Fruit fly (Drosophila melanogaster) whole organism, embryonic: ENCODE data around the gene CG13690.

Source experiments
- Awh ChIP-seq: fragments of 200-800 bp; sonication (Bioruptor generic); IDR thresholded peaks from 2 replicates; pipeline ENCODE4, ENCODE4 v1.3.6; 2022; ENCODE audit warnings: missing biosample characterization, missing genetic modification characterization
- BEAF-32 ChIP-seq: fragments of 200-800 bp; sonication (Bioruptor generic); optimal IDR thresholded peaks from 3 replicates; lab custom pipeline; 2017; ENCODE audit warnings: missing biosample characterization, missing genetic modification characterization, mild to moderate bottlenecking, moderate library complexity, missing genetic modification reagents
- CG10147 ChIP-seq: fragments of 200-800 bp; sonication (Bioruptor generic); optimal IDR thresholded peaks from 2 replicates; lab custom pipeline; 2019; ENCODE audit warnings: missing biosample characterization, mild to moderate bottlenecking, missing genetic modification characterization, moderate library complexity
- CG10209 ChIP-seq: fragments of 200-800 bp; sonication (Bioruptor generic); optimal IDR thresholded peaks from 3 replicates; lab custom pipeline; 2017; ENCODE audit warnings: missing biosample characterization, mild to moderate bottlenecking, missing genetic modification characterization, missing genetic modification reagents
- CG1233 ChIP-seq: fragments of 200-800 bp; sonication (Bioruptor generic); optimal IDR thresholded peaks from 4 replicates; lab custom pipeline; 2018; ENCODE audit warnings: missing biosample characterization, mild to moderate bottlenecking, missing genetic modification characterization
- CG12659 ChIP-seq: fragments of 200-800 bp; sonication (Bioruptor generic); optimal IDR thresholded peaks from 3 replicates; lab custom pipeline; 2017; ENCODE audit warnings: mild to moderate bottlenecking, missing biosample characterization, missing genetic modification reagents, missing genetic modification characterization
- CG13894 ChIP-seq: fragments of 200-800 bp; sonication (Bioruptor generic); optimal IDR thresholded peaks from 3 replicates; lab custom pipeline; 2018; ENCODE audit warnings: missing biosample characterization, mild to moderate bottlenecking, missing genetic modification characterization, moderate library complexity
- CG15073 ChIP-seq: fragments of 200-800 bp; sonication (Bioruptor generic); optimal IDR thresholded peaks from 2 replicates; lab custom pipeline; 2016; ENCODE audit warnings: missing biosample characterization, missing genetic modification characterization
- CG16813 ChIP-seq: fragments of 200-800 bp; sonication (Bioruptor generic); IDR thresholded peaks from 3 replicates; pipeline ENCODE4 v1.3.6; 2022; ENCODE audit warnings: missing biosample characterization, missing genetic modification characterization; ENCODE audit not compliant: partially characterized antibody
- CG17802 ChIP-seq: fragments of 200-800 bp; sonication (Bioruptor generic); optimal IDR thresholded peaks from 2 replicates; lab custom pipeline; 2018; ENCODE audit warnings: missing biosample characterization, mild to moderate bottlenecking, missing genetic modification characterization, moderate library complexity
- CG18619 ChIP-seq: fragments of 200-800 bp; sonication (Bioruptor generic); optimal IDR thresholded peaks from 3 replicates; lab custom pipeline; 2017; ENCODE audit warnings: missing biosample characterization, mild to moderate bottlenecking, missing genetic modification characterization
- CG2712 ChIP-seq: fragments of 200-800 bp; optimal IDR thresholded peaks from 3 replicates; lab custom pipeline; 2019; ENCODE audit warnings: missing biosample characterization, mild to moderate bottlenecking, missing genetic modification characterization, moderate library complexity
- CG3065 ChIP-seq: fragments of 200-800 bp; sonication (Bioruptor generic); optimal IDR thresholded peaks from 2 replicates; lab custom pipeline; 2016; ENCODE audit warnings: missing biosample characterization, missing genetic modification characterization
- CG4854 ChIP-seq: fragments of 200-800 bp; sonication (Bioruptor generic); optimal IDR thresholded peaks from 2 replicates; lab custom pipeline; 2016; ENCODE audit warnings: missing biosample characterization, missing genetic modification characterization, inconsistent platforms
- CG6175 ChIP-seq: fragments of 200-800 bp; sonication (Bioruptor generic); IDR thresholded peaks from 3 replicates; pipeline ENCODE4 v1.3.6; 2022; ENCODE audit warnings: missing biosample characterization, missing genetic modification characterization
- CG6791 ChIP-seq: fragments of 200-800 bp; sonication (Bioruptor generic); IDR thresholded peaks from 3 replicates; pipeline ENCODE4 v1.3.6; 2022; ENCODE audit warnings: missing biosample characterization, missing genetic modification characterization; ENCODE audit not compliant: partially characterized antibody
- CG6813 ChIP-seq: fragments of 200-800 bp; sonication (Bioruptor generic); optimal IDR thresholded peaks from 2 replicates; lab custom pipeline; 2017; ENCODE audit warnings: missing biosample characterization, missing genetic modification characterization, mild to moderate bottlenecking, moderate library complexity, missing genetic modification reagents
- CG7987 ChIP-seq: fragments of 200-800 bp; sonication (Bioruptor generic); optimal IDR thresholded peaks from 2 replicates; lab custom pipeline; 2018; ENCODE audit warnings: missing biosample characterization, mild to moderate bottlenecking, missing genetic modification characterization, moderate library complexity
- CG8089 ChIP-seq: fragments of 200-800 bp; sonication (Bioruptor generic); optimal IDR thresholded peaks from 3 replicates; lab custom pipeline; 2016; ENCODE audit warnings: missing biosample characterization, missing genetic modification characterization
- CG8388 ChIP-seq: fragments of 200-800 bp; sonication (Bioruptor generic); optimal IDR thresholded peaks from 2 replicates; lab custom pipeline; 2019; ENCODE audit warnings: missing biosample characterization, mild to moderate bottlenecking, missing genetic modification characterization, moderate library complexity
- Deaf1 ChIP-seq: fragments of 200-800 bp; optimal IDR thresholded peaks from 3 replicates; lab custom pipeline; 2019; ENCODE audit warnings: missing biosample characterization, mild to moderate bottlenecking, missing genetic modification characterization, moderate library complexity
- Dip2 ChIP-seq: fragments of 200-800 bp; sonication (Bioruptor generic); IDR thresholded peaks from 2 replicates; pipeline ENCODE4 v1.3.6; 2022; ENCODE audit warnings: missing biosample characterization, missing genetic modification characterization
- Ets65A ChIP-seq: fragments of 200-800 bp; sonication (Bioruptor generic); peaks from one replicate; lab custom pipeline; 2016; ENCODE audit warnings: missing biosample characterization, missing genetic modification characterization
- Jarid2 ChIP-seq: fragments of 200-800 bp; sonication (Bioruptor generic); optimal IDR thresholded peaks from 3 replicates; lab custom pipeline; 2017; ENCODE audit warnings: mild to moderate bottlenecking, missing biosample characterization, missing genetic modification reagents, missing genetic modification characterization
- Myb ChIP-seq: fragments of 200-800 bp; sonication (Bioruptor generic); optimal IDR thresholded peaks from 2 replicates; lab custom pipeline; 2016; ENCODE audit warnings: missing biosample characterization, missing genetic modification characterization
- Neu2 ChIP-seq: fragments of 200-800 bp; sonication (Bioruptor generic); optimal IDR thresholded peaks from 3 replicates; lab custom pipeline; 2016; ENCODE audit warnings: missing biosample characterization, missing genetic modification characterization, borderline replicate concordance
- Sin3A ChIP-seq: fragments of >200 bp; optimal IDR thresholded peaks from 2 replicates; lab custom pipeline; 2018
- Sox100B ChIP-seq: fragments of 200-800 bp; sonication (Bioruptor generic); optimal IDR thresholded peaks from 3 replicates; lab custom pipeline; 2018; ENCODE audit warnings: missing biosample characterization, mild to moderate bottlenecking, missing genetic modification characterization
- Stat92E ChIP-seq, 3 experiments: fragments of >200 bp in 2 of 3; fragments of 200-800 bp in 1 of 3; sonication (Bioruptor generic) in 1 of 3; optimal IDR thresholded peaks; 2 replicates each; lab custom pipeline; 2017 to 2019; ENCODE audit warnings: missing biosample characterization in 3 of 3, missing genetic modification characterization in 3 of 3, mild to moderate bottlenecking in 1 of 3, moderate library complexity in 1 of 3
- ara ChIP-seq: fragments of 200-800 bp; sonication (Bioruptor generic); IDR thresholded peaks from 2 replicates; pipeline ENCODE4 v1.3.6; 2022; ENCODE audit warnings: missing biosample characterization, missing genetic modification characterization
- cwo ChIP-seq: fragments of 200-800 bp; sonication (Bioruptor generic); optimal IDR thresholded peaks from 3 replicates; lab custom pipeline; 2017; ENCODE audit warnings: missing biosample characterization, missing genetic modification characterization, mild to moderate bottlenecking, moderate library complexity, missing genetic modification reagents
- dmrt11E ChIP-seq: fragments of 200-800 bp; sonication (Bioruptor generic); optimal IDR thresholded peaks from 3 replicates; lab custom pipeline; 2018; ENCODE audit warnings: missing biosample characterization, mild to moderate bottlenecking, missing genetic modification characterization, moderate library complexity
- exex ChIP-seq: fragments of 200-800 bp; sonication (Bioruptor generic); optimal IDR thresholded peaks from 4 replicates; lab custom pipeline; 2018; ENCODE audit warnings: missing biosample characterization, mild to moderate bottlenecking, missing genetic modification characterization, moderate library complexity
- fd102C ChIP-seq: fragments of 200-800 bp; sonication (Bioruptor generic); optimal IDR thresholded peaks from 2 replicates; lab custom pipeline; 2018; ENCODE audit warnings: missing biosample characterization, mild to moderate bottlenecking, missing genetic modification characterization, moderate library complexity
- fd3F ChIP-seq: fragments of 200-800 bp; sonication (Bioruptor generic); optimal IDR thresholded peaks from 2 replicates; lab custom pipeline; 2018; ENCODE audit warnings: missing biosample characterization, mild to moderate bottlenecking, missing genetic modification characterization, moderate library complexity
- ftz-f1 ChIP-seq: fragments of 200-800 bp; sonication (Bioruptor generic); optimal IDR thresholded peaks from 2 replicates; lab custom pipeline; 2016; ENCODE audit warnings: missing biosample characterization, missing genetic modification characterization
- grn ChIP-seq: fragments of 200-800 bp; sonication (Bioruptor generic); optimal IDR thresholded peaks from 3 replicates; lab custom pipeline; 2017; ENCODE audit warnings: missing biosample characterization, missing genetic modification characterization
- gt ChIP-seq: fragments of 200-800 bp; sonication (Bioruptor generic); IDR thresholded peaks from 2 replicates; pipeline ENCODE4 v1.3.6; 2022; ENCODE audit warnings: missing biosample characterization, missing genetic modification characterization
- h ChIP-seq: fragments of >200 bp; optimal IDR thresholded peaks from 2 replicates; lab custom pipeline; 2017
- ind ChIP-seq: fragments of 200-800 bp; sonication (Bioruptor generic); optimal IDR thresholded peaks from 3 replicates; lab custom pipeline; 2016; ENCODE audit warnings: missing biosample characterization, missing genetic modification characterization
- mirr ChIP-seq: fragments of 200-800 bp; sonication (Bioruptor generic); optimal IDR thresholded peaks from 3 replicates; lab custom pipeline; 2018; ENCODE audit warnings: missing biosample characterization, mild to moderate bottlenecking, missing genetic modification characterization
- p53 ChIP-seq: fragments of 200-800 bp; sonication (Bioruptor generic); optimal IDR thresholded peaks from 2 replicates; lab custom pipeline; 2016; ENCODE audit warnings: missing biosample characterization, missing genetic modification characterization
- slp2 ChIP-seq: fragments of 200-800 bp; sonication (Bioruptor generic); optimal IDR thresholded peaks from 2 replicates; lab custom pipeline; 2016; ENCODE audit warnings: missing biosample characterization, missing genetic modification characterization
- sqz ChIP-seq: fragments of 200-800 bp; sonication (Bioruptor generic); optimal IDR thresholded peaks from 3 replicates; lab custom pipeline; 2018; ENCODE audit warnings: missing biosample characterization, mild to moderate bottlenecking, missing genetic modification characterization
- sug ChIP-seq: fragments of 200-800 bp; optimal IDR thresholded peaks from 2 replicates; lab custom pipeline; 2019; ENCODE audit warnings: missing biosample characterization, mild to moderate bottlenecking, missing genetic modification characterization, moderate library complexity
- tin ChIP-seq: fragments of 200-800 bp; sonication (Bioruptor generic); optimal IDR thresholded peaks from 3 replicates; lab custom pipeline; 2016; ENCODE audit warnings: missing biosample characterization, missing genetic modification characterization
- wdn ChIP-seq: fragments of 200-800 bp; sonication (Bioruptor generic); IDR thresholded peaks from 2 replicates; pipeline ENCODE4 v1.3.6; 2022; ENCODE audit warnings: missing biosample characterization, missing genetic modification characterization
- zen2 ChIP-seq: fragments of 200-800 bp; sonication (Bioruptor generic); IDR thresholded peaks from 3 replicates; pipeline ENCODE4 v1.3.6; 2022; ENCODE audit warnings: missing biosample characterization, missing genetic modification characterization; ENCODE audit not compliant: partially characterized antibody
- zf30C ChIP-seq: fragments of 200-800 bp; sonication (Bioruptor generic); optimal IDR thresholded peaks from 3 replicates; lab custom pipeline; 2018; ENCODE audit warnings: missing biosample characterization, mild to moderate bottlenecking, missing genetic modification characterization

Gene CG13690

dm6 chr2L:382807-383206, 36.6 kb downstream of the CG13690 start (continued):
- TF ChIP-seq Stat92E (GFP tag; optimal IDR thresholded peaks at IDR 0.05; lab: Kevin White, UChicago), result no peak
- TF ChIP-seq CG10147 (GFP tag; lab: Kevin White, UChicago), result no peak
- no peak for TF ChIP-seq zen2 (GFP tag; lab: Robert Waterston, UW)
- TF ChIP-seq Deaf1 (tag; lab: Kevin White, UChicago), result no peak

dm6 chr2L:378815-379440, 40.5 kb downstream of the CG13690 start:
- TF ChIP-seq ara, result no peak
- no peak for TF ChIP-seq CG1233 (GFP tag; lab: Kevin White, UChicago)
- no peak for TF ChIP-seq CG10209 (GFP tag; lab: Kevin White, UChicago)
- TF ChIP-seq Sin3A (lab: Kevin White, UChicago), result no peak
- no peak for TF ChIP-seq p53 (GFP tag; lab: Kevin White, UChicago)
- no peak for TF ChIP-seq CG13894 (tag; lab: Kevin White, UChicago)
- no peak for TF ChIP-seq CG4854
- TF ChIP-seq CG8388 (GFP tag; lab: Kevin White, UChicago), result no peak
- no peak for TF ChIP-seq CG15073 (GFP tag; lab: Kevin White, UChicago)
- TF ChIP-seq gt (GFP tag; lab: Robert Waterston, UW), result no peak
- TF ChIP-seq Awh, result no peak
- TF ChIP-seq CG6813 (GFP tag; lab: Kevin White, UChicago), result no peak
- no peak for TF ChIP-seq CG17802 (tag; lab: Kevin White, UChicago)
- no peak for TF ChIP-seq h (lab: Kevin White, UChicago)
- peak; percentile 94 for TF ChIP-seq grn (GFP tag; lab: Kevin White, UChicago)
- no peak for TF ChIP-seq fd3F
- no peak for TF ChIP-seq ftz-f1 (GFP tag; lab: Kevin White, UChicago)
- no peak for TF ChIP-seq fd102C (GFP tag; lab: Kevin White, UChicago)
- no peak for TF ChIP-seq Jarid2 (GFP tag; lab: Kevin White, UChicago)
- TF ChIP-seq CG12659 (GFP tag; lab: Kevin White, UChicago), result no peak
- peak; percentile 61 for TF ChIP-seq mirr
- TF ChIP-seq CG18619 (GFP tag; lab: Kevin White, UChicago), result no peak
- TF ChIP-seq Dip2, result no peak
- TF ChIP-seq exex (tag; lab: Kevin White, UChicago), result peak; percentile 90
- TF ChIP-seq Neu2 (GFP tag; lab: Kevin White, UChicago), result no peak
- no peak for TF ChIP-seq CG2712
- TF ChIP-seq BEAF-32, result no peak
- TF ChIP-seq zf30C, result no peak
- TF ChIP-seq sqz (GFP tag; lab: Kevin White, UChicago), result no peak
- TF ChIP-seq Myb (GFP tag; lab: Kevin White, UChicago), result no peak
- no peak for TF ChIP-seq CG3065 (GFP tag; lab: Kevin White, UChicago)
- TF ChIP-seq sug, result peak; percentile 23
- no peak for TF ChIP-seq dmrt11E
- TF ChIP-seq CG16813 (GFP tag; lab: Robert Waterston, UW), result no peak
- no peak for TF ChIP-seq CG8089 (GFP tag; lab: Kevin White, UChicago)
- TF ChIP-seq slp2 (GFP tag; lab: Kevin White, UChicago), result no peak
- TF ChIP-seq ind (GFP tag; lab: Kevin White, UChicago), result no peak
- peak; percentile 34 for TF ChIP-seq cwo
- TF ChIP-seq CG6175, result no peak
- peak; percentile 7 for TF ChIP-seq CG7987 (GFP tag; lab: Kevin White, UChicago)
- TF ChIP-seq Sox100B, result no peak
- TF ChIP-seq CG6791 (GFP tag; lab: Robert Waterston, UW), result no peak
- no peak for TF ChIP-seq tin
- no peak for TF ChIP-seq Ets65A (GFP tag; lab: Kevin White, UChicago)
- TF ChIP-seq wdn (GFP tag; lab: Robert Waterston, UW), result no peak
